Worm (Caenorhabditis elegans) whole organism, mixed stage, embryonic: ENCODE measurements around the gene irld-8.
A peak's percentile ranks its signal among the peaks of the same experiment; 100 is the strongest.
"Not testable (repeated sequence)": the region's sequence is repeated elsewhere in the genome, so short reads cannot be mapped to it uniquely, and the experiment has no call there.

ENCODE experiments used
- M03D4.4 ChIP-seq: sonication (generic microtip); optimal IDR thresholded peaks from 2 replicates; lab custom pipeline; 2017; ENCODE audit warnings: mild to moderate bottlenecking, missing genetic modification characterization, missing compliant biosample characterization
- bed-3 ChIP-seq: fragments of 200-800 bp; sonication (Bioruptor generic); optimal IDR thresholded peaks from 3 replicates; lab custom pipeline; 2018; ENCODE audit warnings: mild to moderate bottlenecking, missing genetic modification characterization, moderate library complexity, missing compliant biosample characterization
- blmp-1 ChIP-seq: fragments of 150-350 bp; optimal IDR thresholded peaks from 2 replicates; lab custom pipeline; 2014; ENCODE audit warnings: missing biosample characterization, missing genetic modification characterization
- ceh-43 ChIP-seq: fragments of 200-800 bp; sonication (Bioruptor generic); optimal IDR thresholded peaks from 2 replicates; lab custom pipeline; 2018; ENCODE audit warnings: mild to moderate bottlenecking, missing genetic modification characterization, moderate library complexity, missing compliant biosample characterization
- cnd-1 ChIP-seq: fragments of 200-800 bp; sonication (Bioruptor generic); optimal IDR thresholded peaks from 2 replicates; lab custom pipeline; 2018; ENCODE audit warnings: mild to moderate bottlenecking, missing genetic modification characterization, missing compliant biosample characterization
- drap-1 ChIP-seq: fragments of 200-800 bp; sonication (Bioruptor generic); optimal IDR thresholded peaks from 3 replicates; lab custom pipeline; 2018; ENCODE audit warnings: mild to moderate bottlenecking, missing genetic modification characterization, missing compliant biosample characterization
- elt-1 ChIP-seq: sonication (generic microtip); optimal IDR thresholded peaks from 2 replicates; lab custom pipeline; 2017; ENCODE audit warnings: missing genetic modification characterization, mild to moderate bottlenecking, missing compliant biosample characterization, antibody characterized with exemption, moderate library complexity, borderline replicate concordance; ENCODE audit not compliant: insufficient read depth
- elt-3 ChIP-seq: fragments of 150-350 bp; optimal IDR thresholded peaks from 2 replicates; lab custom pipeline; 2014; ENCODE audit warnings: missing biosample characterization, missing genetic modification characterization
- flh-1 ChIP-seq: fragments of 200-800 bp; sonication (Bioruptor generic); optimal IDR thresholded peaks from 2 replicates; lab custom pipeline; 2018; ENCODE audit warnings: mild to moderate bottlenecking, missing genetic modification characterization, moderate library complexity, missing compliant biosample characterization
- ham-2 ChIP-seq: fragments of 200-800 bp; sonication (Bioruptor generic); optimal IDR thresholded peaks from 2 replicates; lab custom pipeline; 2018; ENCODE audit warnings: mild to moderate bottlenecking, missing genetic modification characterization, missing compliant biosample characterization
- hlh-1 ChIP-seq: fragments of 150-350 bp; optimal IDR thresholded peaks from 2 replicates; lab custom pipeline; 2014; ENCODE audit warnings: missing biosample characterization, missing genetic modification reagents, missing genetic modification characterization
- lin-13 ChIP-seq: fragments of 150-350 bp; optimal IDR thresholded peaks from 2 replicates; lab custom pipeline; 2014; ENCODE audit warnings: missing biosample characterization, missing genetic modification characterization
- lin-32 ChIP-seq: fragments of 200-800 bp; sonication (Bioruptor generic); optimal IDR thresholded peaks from 2 replicates; lab custom pipeline; 2018; ENCODE audit warnings: mild to moderate bottlenecking, missing genetic modification characterization, missing compliant biosample characterization
- lsy-2 ChIP-seq: fragments of 150-350 bp; optimal IDR thresholded peaks from 2 replicates; lab custom pipeline; 2014; ENCODE audit warnings: missing biosample characterization, missing genetic modification characterization
- mab-5 ChIP-seq: fragments of 150-350 bp; optimal IDR thresholded peaks from 2 replicates; lab custom pipeline; 2014; ENCODE audit warnings: missing biosample characterization, missing genetic modification characterization
- mep-1 ChIP-seq: fragments of 150-350 bp; optimal IDR thresholded peaks from 2 replicates; lab custom pipeline; 2017; ENCODE audit warnings: missing biosample characterization, missing genetic modification reagents, missing genetic modification characterization, inconsistent platforms
- mls-2 ChIP-seq: sonication (generic microtip); optimal IDR thresholded peaks from 2 replicates; lab custom pipeline; 2016; ENCODE audit warnings: mild to moderate bottlenecking, missing genetic modification characterization, moderate library complexity, missing compliant biosample characterization
- nhr-12 ChIP-seq: fragments of 150-350 bp; optimal IDR thresholded peaks from 2 replicates; lab custom pipeline; 2014; ENCODE audit warnings: missing biosample characterization, missing genetic modification characterization
- nhr-2 ChIP-seq: fragments of 150-350 bp; optimal IDR thresholded peaks from 2 replicates; lab custom pipeline; 2014; ENCODE audit warnings: missing biosample characterization, missing genetic modification characterization
- nhr-237 ChIP-seq: fragments of 150-350 bp; optimal IDR thresholded peaks from 2 replicates; lab custom pipeline; 2014; ENCODE audit warnings: missing biosample characterization, missing genetic modification characterization
- nhr-28 ChIP-seq: fragments of 150-350 bp; optimal IDR thresholded peaks from 2 replicates; lab custom pipeline; 2014; ENCODE audit warnings: missing biosample characterization, missing genetic modification characterization
- pha-4 ChIP-seq: fragments of 150-350 bp; optimal IDR thresholded peaks from 2 replicates; lab custom pipeline; 2018; ENCODE audit warnings: missing biosample characterization, missing genetic modification reagents, missing genetic modification characterization
- sem-2 ChIP-seq: fragments of 200-800 bp; sonication (Bioruptor generic); optimal IDR thresholded peaks from 2 replicates; lab custom pipeline; 2018; ENCODE audit warnings: mild to moderate bottlenecking, missing genetic modification characterization, missing compliant biosample characterization
- sptf-1 ChIP-seq: sonication (generic microtip); optimal IDR thresholded peaks from 2 replicates; lab custom pipeline; 2017; ENCODE audit warnings: mild to moderate bottlenecking, missing genetic modification characterization, moderate library complexity, missing compliant biosample characterization
- tbx-8 ChIP-seq: fragments of 200-800 bp; sonication (Bioruptor generic); optimal IDR thresholded peaks from 2 replicates; lab custom pipeline; 2018; ENCODE audit warnings: mild to moderate bottlenecking, missing genetic modification characterization, moderate library complexity, missing compliant biosample characterization
- unc-120 ChIP-seq: sonication (generic microtip); optimal IDR thresholded peaks from 2 replicates; lab custom pipeline; 2017; ENCODE audit warnings: missing genetic modification characterization, missing compliant biosample characterization; ENCODE audit not compliant: poor library complexity, severe bottlenecking
- unc-39 ChIP-seq: fragments of 150-350 bp; optimal IDR thresholded peaks from 2 replicates; lab custom pipeline; 2014; ENCODE audit warnings: missing biosample characterization, missing genetic modification characterization
- unc-62 ChIP-seq: fragments of 150-350 bp; optimal IDR thresholded peaks from 2 replicates; lab custom pipeline; 2014; ENCODE audit warnings: missing biosample characterization, missing genetic modification reagents, missing genetic modification characterization
- zip-8 ChIP-seq: fragments of 150-350 bp; optimal IDR thresholded peaks from 2 replicates; lab custom pipeline; 2014; ENCODE audit warnings: missing biosample characterization, missing genetic modification characterization
- ztf-11 ChIP-seq: fragments of 150-350 bp; optimal IDR thresholded peaks from 2 replicates; lab custom pipeline; 2014; ENCODE audit warnings: missing biosample characterization, missing genetic modification characterization

Gene irld-8

ce11 chrIV:8122349-8122748, 6.8 kb downstream of the irld-8 start, which contains the start of gene erp-44.3:
TSS of gene erp-44.3 (plus strand) at chrIV:8122649.
- not testable (repeated sequence) for TF ChIP-seq mep-1; cnd-1 (tag; lab: Kevin White, UChicago); bed-3 (GFP tag; lab: Kevin White, UChicago)

DNA sequence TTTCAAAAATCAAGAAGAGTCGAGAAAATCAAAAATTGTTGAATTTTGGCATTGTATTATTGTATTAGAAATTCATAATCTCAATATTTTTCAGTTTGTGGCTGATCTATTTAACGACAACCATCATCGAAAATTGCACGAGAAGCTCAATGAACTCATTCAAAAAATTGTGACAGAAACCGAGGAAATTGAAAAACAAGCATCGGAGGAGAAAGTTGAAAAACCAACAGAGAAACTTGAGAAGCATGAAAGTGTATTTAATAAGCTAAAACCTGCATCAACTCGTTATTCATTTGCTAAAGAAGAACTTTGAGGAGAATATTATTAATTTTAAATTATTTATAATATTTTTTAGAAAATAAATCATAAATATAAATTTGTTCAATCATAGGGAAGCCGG, 11.3 kb downstream of the irld-8 start, which contains the start of gene ceph-41:
ceph-41 (plus strand) TSS at position 301 of the 400 bp plus-strand sequence.
- TF ChIP-seq pha-4 (tag; lab: Kevin White, UChicago): no peak
- no peak for TF ChIP-seq mls-2 (tag; lab: Kevin White, UChicago)
- no peak for TF ChIP-seq lin-13 (tag; lab: Kevin White, UChicago)
- no peak for TF ChIP-seq drap-1
- no peak for TF ChIP-seq unc-62 (GFP tag; lab: Kevin White, UChicago)
- no peak for TF ChIP-seq flh-1 (GFP tag; lab: Kevin White, UChicago)
- TF ChIP-seq nhr-28: no peak
- TF ChIP-seq, all 35 proteins: peak for 0

DNA sequence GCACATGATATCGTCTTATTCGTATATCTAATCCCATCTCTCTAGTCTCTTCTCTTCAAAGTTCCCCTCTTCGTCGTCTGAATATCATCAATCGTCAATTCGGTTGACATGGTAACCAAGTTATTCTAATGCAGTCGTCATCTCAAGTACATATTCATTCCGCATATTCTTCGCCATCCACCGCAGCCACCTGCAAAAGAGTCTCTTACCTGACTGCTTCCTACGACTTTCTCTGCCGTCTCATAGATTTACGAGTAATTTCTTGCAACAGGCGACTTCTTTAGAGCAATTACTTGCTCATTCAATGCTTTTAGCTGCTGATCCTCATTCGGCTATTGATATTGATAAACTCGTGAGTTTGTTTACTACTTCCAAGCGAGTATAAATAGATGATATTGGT, 11.9 kb downstream of the irld-8 start:
- TF ChIP-seq unc-39 (tag; lab: Kevin White, UChicago): no peak
- no peak for TF ChIP-seq tbx-8 (GFP tag; lab: Kevin White, UChicago)
- TF ChIP-seq unc-120 (tag; lab: Kevin White, UChicago): no peak
- no peak for TF ChIP-seq nhr-12 (tag; lab: Kevin White, UChicago)
- TF ChIP-seq M03D4.4: no peak
- no peak for TF ChIP-seq cnd-1 (tag; lab: Kevin White, UChicago)
- no peak for TF ChIP-seq hlh-1 (tag; lab: Kevin White, UChicago)
- no peak for TF ChIP-seq nhr-2 (tag; lab: Kevin White, UChicago)
- TF ChIP-seq ham-2 (GFP tag; lab: Kevin White, UChicago): no peak
- no peak for TF ChIP-seq elt-3
- TF ChIP-seq bed-3 (GFP tag; lab: Kevin White, UChicago): no peak
- no peak for TF ChIP-seq ceh-43
- no peak for TF ChIP-seq zip-8
- no peak for TF ChIP-seq lin-32 (GFP tag; lab: Kevin White, UChicago)
- no peak for TF ChIP-seq lsy-2 (tag; lab: Kevin White, UChicago)
- no peak for TF ChIP-seq sptf-1 (tag; lab: Kevin White, UChicago)
- no peak for TF ChIP-seq ztf-11
- TF ChIP-seq, all 35 proteins: peak for 0

ce11 chrIV:8130131-8130611, 14.6 kb downstream of the irld-8 start, which contains the start of the genes ndub-11 and moc-3:
TSS of gene ndub-11 (minus strand) at chrIV:8130231.
TSS of gene moc-3 (plus strand) at chrIV:8130561.
- TF ChIP-seq flh-1 (GFP tag; lab: Kevin White, UChicago): no peak
- no peak for TF ChIP-seq ztf-11
- no peak for TF ChIP-seq sem-2
- no peak for TF ChIP-seq lin-32 (GFP tag; lab: Kevin White, UChicago)
- TF ChIP-seq lin-13 (tag; lab: Kevin White, UChicago): no peak
- TF ChIP-seq blmp-1 (tag; lab: Kevin White, UChicago): no peak
- no peak for TF ChIP-seq drap-1
- no peak for TF ChIP-seq ceh-43
- TF ChIP-seq mls-2 (tag; lab: Kevin White, UChicago): no peak
- no peak for TF ChIP-seq unc-120 (tag; lab: Kevin White, UChicago)
- TF ChIP-seq nhr-237 (tag; lab: Kevin White, UChicago): no peak
- TF ChIP-seq elt-1: no peak
- TF ChIP-seq M03D4.4: no peak
- no peak for TF ChIP-seq mab-5 (tag; lab: Kevin White, UChicago)

- TF ChIP-seq flh-1 (GFP tag; lab: Kevin White, UChicago): no peak
- TF ChIP-seq unc-120 (tag; lab: Kevin White, UChicago): no peak
- TF ChIP-seq M03D4.4: no peak
- no peak for TF ChIP-seq drap-1
- peak; percentile 70 for TF ChIP-seq pha-4 (tag; lab: Kevin White, UChicago)
Observed at ce11 chrIV:8133536-8133935, 18.0 kb downstream of the irld-8 start, which contains the start of gene sph-1. TSS of gene sph-1 (minus strand) at chrIV:8133558.
